Fruit fly (Drosophila melanogaster) whole organism, adult: Measurements from ENCODE around the gene CG10674.

ENCODE experiments used
- CG11617 ChIP-seq: fragments of 200-800 bp; sonication (Bioruptor generic); optimal IDR thresholded peaks from 2 replicates; lab custom pipeline; 2017; ENCODE audit warnings: mild to moderate bottlenecking, missing biosample characterization, missing genetic modification reagents, missing genetic modification characterization
- CG12768 ChIP-seq: fragments of 200-800 bp; sonication (Bioruptor generic); optimal IDR thresholded peaks from 2 replicates; lab custom pipeline; 2017; ENCODE audit warnings: missing biosample characterization, missing genetic modification characterization, mild to moderate bottlenecking, moderate library complexity, missing genetic modification reagents
- CG14711 ChIP-seq: fragments of 200-800 bp; sonication (Bioruptor generic); optimal IDR thresholded peaks from 2 replicates; lab custom pipeline; 2018; ENCODE audit warnings: missing biosample characterization, mild to moderate bottlenecking, missing genetic modification characterization, moderate library complexity
- CG1620 ChIP-seq: fragments of 200-800 bp; sonication (Bioruptor generic); optimal IDR thresholded peaks from 2 replicates; lab custom pipeline; 2016; ENCODE audit warnings: missing biosample characterization, missing genetic modification characterization
- CG33017 ChIP-seq: fragments of 200-800 bp; sonication (Bioruptor generic); optimal IDR thresholded peaks from 2 replicates; lab custom pipeline; 2018; ENCODE audit warnings: missing biosample characterization, mild to moderate bottlenecking, missing genetic modification characterization, moderate library complexity
- CG5204 ChIP-seq: fragments of 200-800 bp; sonication (Bioruptor generic); optimal IDR thresholded peaks from 2 replicates; lab custom pipeline; 2016; ENCODE audit warnings: missing biosample characterization, missing genetic modification characterization
- CG7045 ChIP-seq: fragments of 200-800 bp; sonication (Bioruptor generic); optimal IDR thresholded peaks from 2 replicates; lab custom pipeline; 2017; ENCODE audit warnings: missing biosample characterization, mild to moderate bottlenecking, missing genetic modification characterization
- CG7101 ChIP-seq: fragments of 200-800 bp; sonication (Bioruptor generic); optimal IDR thresholded peaks from 2 replicates; lab custom pipeline; 2018; ENCODE audit warnings: missing biosample characterization, mild to moderate bottlenecking, missing genetic modification characterization, moderate library complexity
- Clk ChIP-seq: fragments of 200-800 bp; sonication (Bioruptor generic); optimal IDR thresholded peaks from 2 replicates; lab custom pipeline; 2017; ENCODE audit warnings: missing biosample characterization, missing genetic modification characterization
- Crg-1 ChIP-seq: fragments of 200-800 bp; sonication (Bioruptor generic); optimal IDR thresholded peaks from 2 replicates; lab custom pipeline; 2016; ENCODE audit warnings: missing biosample characterization, missing genetic modification characterization
- Hr96 ChIP-seq: fragments of 200-800 bp; sonication (Bioruptor generic); optimal IDR thresholded peaks from 2 replicates; lab custom pipeline; 2016; ENCODE audit warnings: missing biosample characterization, missing genetic modification characterization
- Mnt ChIP-seq: fragments of 200-800 bp; sonication (Bioruptor generic); optimal IDR thresholded peaks from 2 replicates; lab custom pipeline; 2016; ENCODE audit warnings: missing biosample characterization, mild to moderate bottlenecking, missing genetic modification characterization
- bab1 ChIP-seq: fragments of 200-800 bp; sonication (Bioruptor generic); optimal IDR thresholded peaks from 3 replicates; lab custom pipeline; 2019; ENCODE audit warnings: missing biosample characterization, mild to moderate bottlenecking, missing genetic modification characterization, moderate library complexity
- cic ChIP-seq: fragments of 200-800 bp; sonication (Bioruptor generic); optimal IDR thresholded peaks from 2 replicates; lab custom pipeline; 2017; ENCODE audit warnings: missing biosample characterization, mild to moderate bottlenecking, missing genetic modification characterization, moderate library complexity
- cnc ChIP-seq, 2 experiments: fragments of >200 bp; optimal IDR thresholded peaks; 2 replicates each; lab custom pipeline; 2017
- kay ChIP-seq: fragments of 200-800 bp; sonication (Bioruptor generic); peaks from one replicate; lab custom pipeline; 2016; ENCODE audit warnings: missing biosample characterization, missing genetic modification characterization, borderline replicate concordance
- ovo ChIP-seq: fragments of 200-800 bp; sonication (Bioruptor generic); optimal IDR thresholded peaks from 2 replicates; lab custom pipeline; 2016; ENCODE audit warnings: missing biosample characterization, missing genetic modification characterization
- pad ChIP-seq: fragments of 200-800 bp; sonication (Bioruptor generic); optimal IDR thresholded peaks from 3 replicates; lab custom pipeline; 2017; ENCODE audit warnings: missing biosample characterization, missing genetic modification characterization, mild to moderate bottlenecking, moderate library complexity, missing genetic modification reagents
- tj ChIP-seq: fragments of 200-800 bp; sonication (Bioruptor generic); optimal IDR thresholded peaks from 3 replicates; lab custom pipeline; 2017; ENCODE audit warnings: missing biosample characterization, mild to moderate bottlenecking, missing genetic modification characterization, moderate library complexity
- toe ChIP-seq: fragments of 200-800 bp; sonication (Bioruptor generic); optimal IDR thresholded peaks from 2 replicates; lab custom pipeline; 2016; ENCODE audit warnings: missing biosample characterization, missing genetic modification characterization

CG10674 gene

dm6 chr3L:5136123-5136522 lies at the start of gene CG10674, which contains the start of gene CG4611:
CG10674 (minus strand) TSS chr3L:5136292.
CG4611 (plus strand) TSS chr3L:5136376.
- TF ChIP-seq bab1 (GFP tag; lab: Kevin White, UChicago) = peak; percentile 30
- TF ChIP-seq cic (GFP tag; lab: Kevin White, UChicago) = no peak
- TF ChIP-seq CG11617 (GFP tag; lab: Kevin White, UChicago) = peak; percentile 10
- peak; percentile 73 for TF ChIP-seq Mnt (GFP tag; lab: Kevin White, UChicago)

- no peak for TF ChIP-seq Clk (GFP tag; lab: Kevin White, UChicago)
- TF ChIP-seq cic (GFP tag; lab: Kevin White, UChicago) = peak; percentile 83
- peak; percentile 48 for TF ChIP-seq pad
- no peak for TF ChIP-seq CG33017
- no peak for TF ChIP-seq CG11617 (GFP tag; lab: Kevin White, UChicago)
- no peak for TF ChIP-seq CG1620 (GFP tag; lab: Kevin White, UChicago)
- TF ChIP-seq ovo (GFP tag; lab: Kevin White, UChicago) = no peak
- no peak for TF ChIP-seq CG5204
- no peak for TF ChIP-seq toe (GFP tag; lab: Kevin White, UChicago)
- no peak for TF ChIP-seq Hr96 (GFP tag; lab: Kevin White, UChicago)
- TF ChIP-seq CG12768 (GFP tag; lab: Kevin White, UChicago) = no peak
- no peak for TF ChIP-seq Crg-1 (GFP tag; lab: Kevin White, UChicago)
- TF ChIP-seq cnc (optimal IDR thresholded peaks at IDR 0.05; lab: Kevin White, UChicago) = no peak
- no peak for TF ChIP-seq CG7045 (GFP tag; lab: Kevin White, UChicago)
- TF ChIP-seq kay (GFP tag; lab: Kevin White, UChicago) = no peak
- TF ChIP-seq CG7101 (tag; lab: Kevin White, UChicago) = no peak
- TF ChIP-seq tj (GFP tag; lab: Kevin White, UChicago) = peak; percentile 37
- TF ChIP-seq CG14711 (tag; lab: Kevin White, UChicago) = no peak
- TF ChIP-seq bab1 (GFP tag; lab: Kevin White, UChicago) = no peak
- TF ChIP-seq Mnt (GFP tag; lab: Kevin White, UChicago) = no peak
These were observed 49.0 kb upstream of the CG10674 start for dm6 chr3L:5184860-5185639.

- TF ChIP-seq kay (GFP tag; lab: Kevin White, UChicago) (peak; percentile 51), ovo (GFP tag; lab: Kevin White, UChicago) (peak; percentile 53), CG14711 (tag; lab: Kevin White, UChicago) (no peak), CG7045 (GFP tag; lab: Kevin White, UChicago) (no peak), Crg-1 (GFP tag; lab: Kevin White, UChicago) (no peak), toe (GFP tag; lab: Kevin White, UChicago) (no peak), tj (GFP tag; lab: Kevin White, UChicago) (no peak), Hr96 (GFP tag; lab: Kevin White, UChicago) (no peak), Mnt (GFP tag; lab: Kevin White, UChicago) (no peak), cnc (optimal IDR thresholded peaks at IDR 0.05; lab: Kevin White, UChicago) (no peak), CG1620 (GFP tag; lab: Kevin White, UChicago) (no peak), Clk (GFP tag; lab: Kevin White, UChicago) (no peak), CG7101 (tag; lab: Kevin White, UChicago) (no peak)
These were observed 48.4 kb upstream of the CG10674 start for dm6 chr3L:5184502-5184859.

dm6 chr3L:5183662-5184061 lies 47.6 kb upstream of the CG10674 start:
- TF ChIP-seq kay (GFP tag; lab: Kevin White, UChicago) (peak; percentile 95), Crg-1 (GFP tag; lab: Kevin White, UChicago) (no peak), CG7101 (tag; lab: Kevin White, UChicago) (no peak)

- TF ChIP-seq tj (GFP tag; lab: Kevin White, UChicago) (no peak), pad (no peak), bab1 (GFP tag; lab: Kevin White, UChicago) (no peak), CG7101 (tag; lab: Kevin White, UChicago) (no peak), Clk (GFP tag; lab: Kevin White, UChicago) (no peak), CG33017 (no peak), ovo (GFP tag; lab: Kevin White, UChicago) (no peak), CG11617 (GFP tag; lab: Kevin White, UChicago) (no peak), Mnt (GFP tag; lab: Kevin White, UChicago) (no peak), toe (GFP tag; lab: Kevin White, UChicago) (no peak), Hr96 (GFP tag; lab: Kevin White, UChicago) (no peak), CG14711 (tag; lab: Kevin White, UChicago) (no peak), cnc (optimal IDR thresholded peaks at IDR 0.05; lab: Kevin White, UChicago) (no peak), CG12768 (GFP tag; lab: Kevin White, UChicago) (no peak), CG1620 (GFP tag; lab: Kevin White, UChicago) (no peak), kay (GFP tag; lab: Kevin White, UChicago) (no peak), CG5204 (no peak)
These were observed 47.0 kb upstream of the CG10674 start for dm6 chr3L:5182994-5183566.
